Worm (Caenorhabditis elegans) whole organism, L1 larva: ENCODE results near the gene rsa-2.

ENCODE experiments used
- C04F5.9 ChIP-seq: sonication (generic microtip); optimal IDR thresholded peaks from 2 replicates; lab custom pipeline; 2016; ENCODE audit warnings: missing genetic modification characterization, missing compliant biosample characterization
- C34B4.2 ChIP-seq: sonication (generic microtip); optimal IDR thresholded peaks from 2 replicates; lab custom pipeline; 2017; ENCODE audit warnings: mild to moderate bottlenecking, missing genetic modification characterization, missing compliant biosample characterization
- F16B12.6 ChIP-seq: fragments of 150-350 bp; optimal IDR thresholded peaks from 2 replicates; lab custom pipeline; 2014; ENCODE audit warnings: missing biosample characterization, missing genetic modification characterization
- aly-2 ChIP-seq: fragments of 150-350 bp; optimal IDR thresholded peaks from 2 replicates; lab custom pipeline; 2014; ENCODE audit warnings: missing biosample characterization, missing genetic modification characterization
- ama-1 ChIP-seq: fragments of 150-350 bp; optimal IDR thresholded peaks from 2 replicates; lab custom pipeline; 2014
- ceh-82 ChIP-seq, 3 experiments: fragments of 150-350 bp in 1 of 3; sonication (generic microtip) in 2 of 3; optimal IDR thresholded peaks; 2 replicates each; lab custom pipeline; 2014 to 2017; ENCODE audit warnings: missing biosample characterization in 3 of 3, missing genetic modification characterization in 3 of 3
- ceh-88 ChIP-seq: fragments of 200-800 bp; sonication (Bioruptor generic); IDR thresholded peaks from 2 replicates; pipeline ENCODE4 v1.3.6; 2022; ENCODE audit warnings: missing genetic modification characterization, missing compliant biosample characterization
- dpl-1 ChIP-seq, 3 experiments: fragments of 150-350 bp in 2 of 3; sonication (generic microtip) in 1 of 3; optimal IDR thresholded peaks; 2 replicates each; lab custom pipeline; 2014 to 2017; ENCODE audit warnings: missing biosample characterization in 3 of 3, missing genetic modification characterization in 3 of 3, missing genetic modification reagents in 3 of 3
- dsc-1 ChIP-seq: sonication (generic microtip); optimal IDR thresholded peaks from 2 replicates; lab custom pipeline; 2016; ENCODE audit warnings: mild to moderate bottlenecking, missing genetic modification characterization, missing compliant biosample characterization
- efl-1 ChIP-seq, 4 experiments: fragments of 150-350 bp; optimal IDR thresholded peaks in 3 of 4; peaks in 1 of 4; 1 replicate in 1 of 4; 2 replicates in 3 of 4; lab custom pipeline; 2014; ENCODE audit warnings: missing biosample characterization in 2 of 4, missing genetic modification characterization in 2 of 4, missing genetic modification reagents in 2 of 4
- egl-27 ChIP-seq, 2 experiments: fragments of 150-350 bp in 1 of 2; sonication (generic microtip); optimal IDR thresholded peaks; 3 replicates each; lab custom pipeline; 2017 to 2018; ENCODE audit warnings: missing biosample characterization in 2 of 2, missing genetic modification characterization in 2 of 2, missing genetic modification reagents in 2 of 2
- elt-3 ChIP-seq, 6 experiments: fragments of 150-350 bp in 1 of 6; sonication (generic microtip); optimal IDR thresholded peaks; 2 replicates each; lab custom pipeline; 2017 to 2018; ENCODE audit warnings: missing biosample characterization in 6 of 6, missing genetic modification characterization in 6 of 6, inconsistent platforms in 1 of 6
- fkh-10 ChIP-seq: sonication (generic microtip); optimal IDR thresholded peaks from 2 replicates; lab custom pipeline; 2017; ENCODE audit warnings: missing biosample characterization, missing genetic modification reagents, missing genetic modification characterization
- fkh-4 ChIP-seq: sonication (generic microtip); optimal IDR thresholded peaks from 2 replicates; lab custom pipeline; 2016; ENCODE audit warnings: missing compliant biosample characterization, missing genetic modification characterization, borderline replicate concordance
- fkh-8 ChIP-seq: sonication (generic microtip); optimal IDR thresholded peaks from 2 replicates; lab custom pipeline; 2016; ENCODE audit warnings: mild to moderate bottlenecking, missing genetic modification characterization, missing compliant biosample characterization
- grh-1 ChIP-seq: fragments of 200-800 bp; sonication (Bioruptor generic); IDR thresholded peaks from 2 replicates; pipeline ENCODE4 v1.3.6; 2022; ENCODE audit warnings: missing genetic modification reagents, missing genetic modification characterization, missing compliant biosample characterization
- hlh-4 ChIP-seq: sonication (generic microtip); optimal IDR thresholded peaks from 2 replicates; lab custom pipeline; 2016; ENCODE audit warnings: mild to moderate bottlenecking, missing genetic modification characterization, missing compliant biosample characterization
- irx-1 ChIP-seq: sonication (generic microtip); optimal IDR thresholded peaks from 2 replicates; lab custom pipeline; 2016; ENCODE audit warnings: missing genetic modification characterization, missing compliant biosample characterization
- isw-1 ChIP-seq: fragments of 200-800 bp; sonication (Bioruptor generic); IDR thresholded peaks from 2 replicates; pipeline ENCODE4 v1.3.6; 2022; ENCODE audit warnings: missing genetic modification characterization, missing compliant biosample characterization
- jun-1 ChIP-seq: fragments of 150-350 bp; optimal IDR thresholded peaks from 2 replicates; lab custom pipeline; 2014; ENCODE audit warnings: missing biosample characterization, missing genetic modification reagents, missing genetic modification characterization
- lin-13 ChIP-seq: fragments of 150-350 bp; optimal IDR thresholded peaks from 2 replicates; lab custom pipeline; 2014; ENCODE audit warnings: missing biosample characterization, missing genetic modification reagents, missing genetic modification characterization
- lin-14 ChIP-seq: fragments of 200-800 bp; sonication (Bioruptor generic); optimal IDR thresholded peaks from 2 replicates; lab custom pipeline; 2018; ENCODE audit warnings: mild to moderate bottlenecking, missing genetic modification characterization, moderate library complexity, missing compliant biosample characterization
- lin-15B ChIP-seq: fragments of 150-350 bp; sonication (generic microtip); optimal IDR thresholded peaks from 3 replicates; lab custom pipeline; 2014; ENCODE audit warnings: missing biosample characterization, missing genetic modification characterization
- lin-35 ChIP-seq, 2 experiments: fragments of 150-350 bp; optimal IDR thresholded peaks; 2 replicates each; lab custom pipeline; 2014; ENCODE audit warnings: missing biosample characterization in 2 of 2, missing genetic modification characterization in 2 of 2, missing genetic modification reagents in 2 of 2
- lsy-2 ChIP-seq, 2 experiments: fragments of 150-350 bp; optimal IDR thresholded peaks; 2 replicates each; lab custom pipeline; 2014; ENCODE audit warnings: missing biosample characterization in 2 of 2, missing genetic modification characterization in 2 of 2
- mab-9 ChIP-seq: fragments of 200-800 bp; sonication (Bioruptor generic); IDR thresholded peaks from 2 replicates; pipeline ENCODE4 v1.3.6; 2022; ENCODE audit warnings: missing genetic modification reagents, missing genetic modification characterization, missing compliant biosample characterization
- nhr-19 ChIP-seq: fragments of 200-800 bp; sonication (Bioruptor generic); conservative IDR thresholded peaks from 2 replicates; pipeline ENCODE4 v1.3.6; 2022; ENCODE audit warnings: missing genetic modification characterization, missing compliant biosample characterization
- nhr-237 ChIP-seq: fragments of 150-350 bp; optimal IDR thresholded peaks from 2 replicates; lab custom pipeline; 2014; ENCODE audit warnings: missing biosample characterization, missing genetic modification characterization
- nhr-28 ChIP-seq: fragments of 150-350 bp; optimal IDR thresholded peaks from 2 replicates; lab custom pipeline; 2014; ENCODE audit warnings: missing biosample characterization, missing genetic modification characterization
- nhr-47 ChIP-seq: sonication (generic microtip); optimal IDR thresholded peaks from 2 replicates; lab custom pipeline; 2016; ENCODE audit warnings: mild to moderate bottlenecking, missing genetic modification characterization, moderate library complexity, missing compliant biosample characterization
- nhr-71 ChIP-seq: sonication (generic microtip); optimal IDR thresholded peaks from 2 replicates; lab custom pipeline; 2016; ENCODE audit warnings: mild to moderate bottlenecking, missing genetic modification characterization, moderate library complexity, missing compliant biosample characterization
- nhr-77 ChIP-seq: fragments of 150-350 bp; optimal IDR thresholded peaks from 2 replicates; lab custom pipeline; 2014; ENCODE audit warnings: missing biosample characterization, missing genetic modification characterization
- nhr-85 ChIP-seq: sonication (generic microtip); peaks from one replicate; lab custom pipeline; 2016; ENCODE audit warnings: missing genetic modification characterization, inconsistent platforms, missing compliant biosample characterization
- nhr-90 ChIP-seq: sonication (generic microtip); optimal IDR thresholded peaks from 2 replicates; lab custom pipeline; 2016; ENCODE audit warnings: mild to moderate bottlenecking, missing genetic modification characterization, missing compliant biosample characterization; ENCODE audit not compliant: poor library complexity
- pag-3 ChIP-seq: sonication (generic microtip); optimal IDR thresholded peaks from 2 replicates; lab custom pipeline; 2017; ENCODE audit warnings: missing genetic modification characterization, mild to moderate bottlenecking, missing compliant biosample characterization, antibody characterized with exemption, borderline replicate concordance; ENCODE audit not compliant: insufficient read depth
- rnt-1 ChIP-seq: sonication (generic microtip); optimal IDR thresholded peaks from 2 replicates; lab custom pipeline; 2016; ENCODE audit warnings: mild to moderate bottlenecking, missing genetic modification characterization, moderate library complexity, missing compliant biosample characterization
- snpc-4 ChIP-seq: fragments of 150-350 bp; optimal IDR thresholded peaks from 2 replicates; lab custom pipeline; 2014; ENCODE audit warnings: missing biosample characterization, missing genetic modification characterization
- snu-23 ChIP-seq: sonication (generic microtip); optimal IDR thresholded peaks from 2 replicates; lab custom pipeline; 2016; ENCODE audit warnings: missing genetic modification characterization, missing compliant biosample characterization
- swsn-7 ChIP-seq: sonication (generic microtip); optimal IDR thresholded peaks from 2 replicates; lab custom pipeline; 2016; ENCODE audit warnings: missing genetic modification characterization, missing compliant biosample characterization
- tlp-1 ChIP-seq: fragments of 150-350 bp; optimal IDR thresholded peaks from 2 replicates; lab custom pipeline; 2014; ENCODE audit warnings: missing biosample characterization, missing genetic modification characterization
- unc-62 ChIP-seq: fragments of 150-350 bp; optimal IDR thresholded peaks from 2 replicates; lab custom pipeline; 2014; ENCODE audit warnings: missing biosample characterization, missing genetic modification reagents, missing genetic modification characterization
- unc-86 ChIP-seq: sonication (generic microtip); optimal IDR thresholded peaks from 2 replicates; lab custom pipeline; 2016; ENCODE audit warnings: missing genetic modification characterization, missing compliant biosample characterization
- vab-15 ChIP-seq: sonication (generic microtip); optimal IDR thresholded peaks from 2 replicates; lab custom pipeline; 2017; ENCODE audit warnings: missing genotype, mild to moderate bottlenecking, missing genetic modification characterization, missing compliant biosample characterization
- xbp-1 ChIP-seq: sonication (generic microtip); optimal IDR thresholded peaks from 2 replicates; lab custom pipeline; 2016; ENCODE audit warnings: missing genetic modification characterization, missing compliant biosample characterization
- zag-1 ChIP-seq: fragments of 150-350 bp; optimal IDR thresholded peaks from 2 replicates; lab custom pipeline; 2014; ENCODE audit warnings: missing biosample characterization, missing genetic modification characterization
- ztf-4 ChIP-seq: fragments of 150-350 bp; optimal IDR thresholded peaks from 2 replicates; lab custom pipeline; 2014; ENCODE audit warnings: missing biosample characterization, missing genetic modification characterization

rsa-2 gene

DNA sequence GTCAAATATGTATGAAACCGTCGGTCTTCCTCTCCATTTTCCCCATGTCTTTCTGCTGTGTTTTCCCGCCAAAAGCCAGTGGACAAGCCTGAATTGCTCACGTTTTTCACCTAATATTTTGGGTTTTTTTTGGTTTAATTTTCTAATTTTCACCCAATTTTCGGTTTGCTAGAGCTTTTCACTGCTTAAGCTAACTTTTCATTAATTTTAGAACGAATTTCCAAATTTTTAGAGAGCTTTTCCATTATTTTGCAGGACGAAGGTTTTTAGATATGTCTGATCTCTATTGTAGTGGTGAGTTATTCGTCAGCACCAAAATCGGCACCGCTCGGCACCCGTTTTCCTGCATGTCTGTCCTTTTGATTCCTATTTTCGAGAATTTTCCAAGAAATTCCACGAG lies 9.7 kb upstream of the rsa-2 start:
- TF ChIP-seq unc-86 (tag; lab: Kevin White, UChicago) (no peak), nhr-237 (no peak), grh-1 (GFP tag; lab: Robert Waterston, UW) (no peak), unc-62 (GFP tag; lab: Kevin White, UChicago) (no peak)
- TF ChIP-seq, all 84 proteins: peak for 0

DNA sequence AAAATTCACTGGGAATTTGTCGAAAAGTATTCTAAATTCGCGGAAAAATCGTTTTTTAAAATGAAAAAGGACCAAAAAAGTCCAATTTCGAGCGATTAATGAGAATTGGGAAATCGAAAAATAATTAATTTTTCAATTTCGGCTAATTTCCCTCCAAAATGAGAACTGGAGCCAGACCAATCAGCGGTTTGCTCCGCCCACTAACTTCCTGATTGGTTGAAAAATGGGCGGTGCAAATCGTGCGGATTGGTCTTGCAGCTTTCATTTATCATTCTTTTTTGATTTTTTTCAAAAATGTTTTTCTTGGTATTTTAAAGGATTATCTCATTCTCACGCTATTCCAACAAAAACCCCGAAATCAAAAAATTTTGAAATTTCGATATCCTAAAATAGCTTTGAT lies 9.2 kb upstream of the rsa-2 start:
- TF ChIP-seq lin-35 (GFP tag; optimal IDR thresholded peaks at IDR 0.05; lab: Kevin White, UChicago): no peak
- TF ChIP-seq vab-15: no peak
- TF ChIP-seq fkh-8 (tag; lab: Kevin White, UChicago): no peak
- no peak for TF ChIP-seq elt-3 (tag; optimal IDR thresholded peaks at IDR 0.05; lab: Kevin White, UChicago)
- TF ChIP-seq rnt-1: no peak
- TF ChIP-seq egl-27 (tag; optimal IDR thresholded peaks at IDR 0.05; lab: Kevin White, UChicago): no peak
- TF ChIP-seq jun-1 (tag; lab: Kevin White, UChicago): no peak
- no peak for TF ChIP-seq tlp-1 (tag; lab: Kevin White, UChicago)
- no peak for TF ChIP-seq C34B4.2 (tag; lab: Kevin White, UChicago)
- TF ChIP-seq nhr-71 (tag; lab: Kevin White, UChicago): no peak
- TF ChIP-seq snu-23 (GFP tag; lab: Kevin White, UChicago): no peak
- no peak for TF ChIP-seq zag-1 (tag; lab: Kevin White, UChicago)
- no peak for TF ChIP-seq lin-15B
- no peak for TF ChIP-seq lin-14 (GFP tag; lab: Kevin White, UChicago)
- TF ChIP-seq ceh-82 (tag; optimal IDR thresholded peaks at IDR 0.05; lab: Kevin White, UChicago): no peak
- no peak for TF ChIP-seq nhr-19 (GFP tag; lab: Robert Waterston, UW)
- TF ChIP-seq irx-1 (tag; lab: Kevin White, UChicago): no peak
- no peak for TF ChIP-seq fkh-10 (GFP tag; lab: Kevin White, UChicago)

ce11 chrIII:11054532-11055265 lies 8.6 kb upstream of the rsa-2 start:
- TF ChIP-seq mab-9 (GFP tag; lab: Robert Waterston, UW) (no peak), fkh-4 (tag; lab: Kevin White, UChicago) (peak; percentile 51), snpc-4 (tag; lab: Kevin White, UChicago) (peak; percentile 17), nhr-77 (tag; lab: Kevin White, UChicago) (peak; percentile 13), C04F5.9 (tag; lab: Kevin White, UChicago) (no peak), unc-86 (tag; lab: Kevin White, UChicago) (peak; percentile 46), rnt-1 (no peak), ceh-82 (tag; optimal IDR thresholded peaks at IDR 0.05; lab: Kevin White, UChicago) (peak; percentile 22 to 66 (median 54)), isw-1 (GFP tag; lab: Robert Waterston, UW) (peak; percentile 48), lin-35 (GFP tag; optimal IDR thresholded peaks at IDR 0.05; lab: Kevin White, UChicago) (peak; percentile 55 to 65), lsy-2 (tag; optimal IDR thresholded peaks at IDR 0.05; lab: Kevin White, UChicago) (peak; percentile 37 to 70), hlh-4 (no peak), nhr-47 (tag; lab: Kevin White, UChicago) (peak; percentile 72), efl-1 (optimal IDR thresholded peaks at IDR 0.05; lab: Kevin White, UChicago) (peak; percentile 66 to 76), efl-1 (GFP tag; optimal IDR thresholded peaks at IDR 0.05 in 1 of 2; lab: Kevin White, UChicago) (peak; percentile 44 to 93), nhr-71 (tag; lab: Kevin White, UChicago) (peak; percentile 78), nhr-90 (tag; lab: Kevin White, UChicago) (peak; percentile 22), xbp-1 (tag; lab: Kevin White, UChicago) (peak; percentile 77), F16B12.6 (tag; lab: Kevin White, UChicago) (peak; percentile 37), dsc-1 (peak; percentile 90), jun-1 (tag; lab: Kevin White, UChicago) (peak; percentile 54), nhr-85 (tag; lab: Kevin White, UChicago) (peak; percentile 63), lin-13 (GFP tag; lab: Kevin White, UChicago) (peak; percentile 12), nhr-19 (GFP tag; lab: Robert Waterston, UW) (peak; percentile 37), ceh-88 (peak; percentile 18; the same call in 1 of the 2 replicates), dpl-1 (GFP tag; optimal IDR thresholded peaks at IDR 0.05; lab: Kevin White, UChicago) (peak; percentile 40 to 49 (median 42)), elt-3 (tag; optimal IDR thresholded peaks at IDR 0.05; lab: Kevin White, UChicago) (peak in 1 of 6 experiments; percentile 7), ama-1 (no peak), aly-2 (tag; lab: Kevin White, UChicago) (no peak), ztf-4 (tag; lab: Kevin White, UChicago) (peak; percentile 41), pag-3 (tag; lab: Kevin White, UChicago) (peak; percentile 49), nhr-28 (no peak), egl-27 (tag; optimal IDR thresholded peaks at IDR 0.05; lab: Kevin White, UChicago) (no peak), swsn-7 (tag; lab: Kevin White, UChicago) (peak; percentile 70)
